Fruit fly (Drosophila melanogaster): ENCODE results near the gene CG33965.

CG33965 gene

dm6 chr3L:1204674-1205547, 27.8 kb upstream of the CG33965 start, which contains the start of gene CG9119 (continued):
- TF ChIP-seq topi (GFP tag; optimal IDR thresholded peaks at IDR 0.05) (peak; percentile 18), CG4318 (GFP tag; optimal IDR thresholded peaks at IDR 0.05) (no peak), Ets96B (tag; optimal IDR thresholded peaks at IDR 0.05) (peak; percentile 3), fd85E (GFP tag; optimal IDR thresholded peaks at IDR 0.05) (no peak), eg (GFP tag; IDR thresholded peaks at IDR 0.05) (no peak), CG31627 (GFP tag; optimal IDR thresholded peaks at IDR 0.05) (no peak), achi (GFP tag; optimal IDR thresholded peaks at IDR 0.05) (peak; percentile 18), ss (GFP tag; optimal IDR thresholded peaks at IDR 0.05) (peak; percentile 23 to 51), CG6808 (GFP tag; optimal IDR thresholded peaks at IDR 0.05) (no peak), Sox102F (GFP tag; optimal IDR thresholded peaks at IDR 0.05) (no peak), CG15336 (GFP tag; IDR thresholded peaks at IDR 0.05) (no peak), CG7368 (GFP tag; optimal IDR thresholded peaks at IDR 0.05) (no peak), CG11762 (GFP tag; optimal IDR thresholded peaks at IDR 0.05; ENCODE audit: insufficient read depth) (no peak), acj6 (GFP tag; optimal IDR thresholded peaks at IDR 0.05) (peak; percentile 27), spab (GFP tag; optimal IDR thresholded peaks at IDR 0.05) (peak; percentile 8), CG16779 (tag; optimal IDR thresholded peaks at IDR 0.05) (no peak), CG6792 (GFP tag; optimal IDR thresholded peaks at IDR 0.05) (peak; percentile 29), fd59A (GFP tag; optimal IDR thresholded peaks at IDR 0.05) (peak; percentile 33), Lpt (GFP tag; optimal IDR thresholded peaks at IDR 0.05) (no peak), CG6854 (GFP tag; optimal IDR thresholded peaks at IDR 0.05) (no peak), svp (GFP tag) (peak; percentile 56), vri (GFP tag; optimal IDR thresholded peaks at IDR 0.05) (no peak), fkh (GFP tag; optimal IDR thresholded peaks at IDR 0.05) (peak; percentile 27), CG6163 (GFP tag; IDR thresholded peaks at IDR 0.05) (no peak), CG32006 (GFP tag; optimal IDR thresholded peaks at IDR 0.05) (peak; percentile 59), Hr4 (GFP tag; optimal IDR thresholded peaks at IDR 0.05) (no peak), net (GFP tag; optimal IDR thresholded peaks at IDR 0.05) (peak; percentile 1), esn (GFP tag; optimal IDR thresholded peaks at IDR 0.05) (peak; percentile 30), Gug (GFP tag; IDR thresholded peaks at IDR 0.05) (no peak), Met (GFP tag; optimal IDR thresholded peaks at IDR 0.05) (peak; percentile 18), CG3032 (tag; optimal IDR thresholded peaks at IDR 0.05) (peak; percentile 44), OdsH (GFP tag; optimal IDR thresholded peaks at IDR 0.05) (peak; percentile 27), dac (GFP tag; optimal IDR thresholded peaks at IDR 0.05) (no peak), Eip78C (GFP tag) (peak; percentile 90), Sox15 (GFP tag; optimal IDR thresholded peaks at IDR 0.05) (no peak), CG9139 (GFP tag; optimal IDR thresholded peaks at IDR 0.05) (peak; percentile 61)

DNA sequence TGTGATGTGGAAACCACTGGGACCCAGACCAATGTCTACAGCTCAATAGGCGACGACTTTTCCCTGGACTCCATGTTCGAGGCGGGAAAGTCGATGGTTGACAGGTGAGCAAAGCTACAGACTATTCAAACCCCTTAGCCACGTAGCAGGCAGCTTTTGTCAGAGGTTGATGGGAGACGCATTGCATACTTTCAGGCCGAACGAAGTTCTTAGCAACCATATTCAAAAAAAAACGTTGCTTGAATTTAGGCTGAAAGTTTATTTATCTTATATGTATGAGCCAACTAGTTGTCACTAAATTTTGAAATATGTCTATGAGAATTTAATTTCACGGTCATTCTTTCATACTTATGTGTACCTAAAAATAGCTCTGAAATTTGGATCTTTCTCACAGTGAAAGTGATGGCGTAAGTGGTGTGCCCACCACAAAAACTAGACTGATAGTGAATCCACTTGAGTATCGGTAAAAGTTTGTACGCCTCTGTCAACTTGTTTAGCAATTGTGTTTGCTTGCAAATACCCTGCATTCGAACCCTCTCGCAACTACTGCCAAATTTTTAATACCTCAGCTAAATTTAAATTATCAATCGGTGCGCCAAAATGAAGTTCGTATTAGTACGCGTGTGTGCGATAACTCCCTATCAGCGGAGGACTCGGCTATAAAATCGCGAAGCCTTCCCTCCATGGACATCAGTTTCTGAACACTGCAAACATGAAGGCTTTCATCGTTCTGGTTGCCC, 25.8 kb upstream of the CG33965 start, which contains the start of gene LysB:
Gene LysB (plus strand): TSS at position 690 of the 740 bp plus-strand sequence.
- no peak for TF ChIP-seq CG6808 (GFP tag; optimal IDR thresholded peaks at IDR 0.05)
- no peak for TF ChIP-seq CG34406 (GFP tag; optimal IDR thresholded peaks at IDR 0.05)
- TF ChIP-seq Hr4 (GFP tag; optimal IDR thresholded peaks at IDR 0.05): no peak
- TF ChIP-seq CG11762 (GFP tag; optimal IDR thresholded peaks at IDR 0.05; ENCODE audit: insufficient read depth): no peak
- no peak for TF ChIP-seq svp (GFP tag)
- TF ChIP-seq dsx (GFP tag; optimal IDR thresholded peaks at IDR 0.05; ENCODE audit: poor library complexity, severe bottlenecking): no peak
- TF ChIP-seq fkh (GFP tag; optimal IDR thresholded peaks at IDR 0.05): peak; percentile 33

All from whole organism, prepupa.